Worm (Caenorhabditis elegans): Measurements from ENCODE around the gene lgc-58.

ce11 chrX:6039544-6039943 lies 35.8 kb upstream of the lgc-58 start, which contains the start of gene hsp-25:
- no peak for TF ChIP-seq aly-2 (tag; optimal IDR thresholded peaks at IDR 0.05)
- TF ChIP-seq ZK546.5 (tag; optimal IDR thresholded peaks at IDR 0.05), result no peak
- no peak for TF ChIP-seq sma-9 (GFP tag; optimal IDR thresholded peaks at IDR 0.05)
- no peak for TF ChIP-seq sma-9 (tag; optimal IDR thresholded peaks at IDR 0.05)
- TF ChIP-seq crh-2 (tag; optimal IDR thresholded peaks at IDR 0.05), result no peak
- no peak for TF ChIP-seq nhr-11 (tag; optimal IDR thresholded peaks at IDR 0.05)
- no peak for TF ChIP-seq alr-1 (tag; optimal IDR thresholded peaks at IDR 0.05)
- no peak for TF ChIP-seq ama-1 (optimal IDR thresholded peaks at IDR 0.05)
- no peak for TF ChIP-seq nhr-25 (tag; optimal IDR thresholded peaks at IDR 0.05)
- TF ChIP-seq lin-13 (GFP tag; optimal IDR thresholded peaks at IDR 0.05), result no peak
- TF ChIP-seq lin-39 (tag; optimal IDR thresholded peaks at IDR 0.05), result no peak
- no peak for TF ChIP-seq F13H6.1 (tag; optimal IDR thresholded peaks at IDR 0.05)
- no peak for TF ChIP-seq nhr-6 (tag; optimal IDR thresholded peaks at IDR 0.05)
- no peak for TF ChIP-seq fos-1 (tag; optimal IDR thresholded peaks at IDR 0.05)
